Worm (Caenorhabditis elegans): Measurements from ENCODE around the gene cks-1.

cks-1 gene

ce11 chrIV:8481308-8481707, 32.4 kb upstream of the cks-1 start, which contains the start of gene spp-8:
Gene spp-8 (plus strand): TSS chrIV:8481664.
- no peak for TF ChIP-seq ztf-29 (GFP tag; IDR thresholded peaks at IDR 0.05)
- TF ChIP-seq med-1 (GFP tag; optimal IDR thresholded peaks at IDR 0.05; ENCODE audit: insufficient read depth) = no peak
- TF ChIP-seq klf-2 (GFP tag; conservative IDR thresholded peaks at IDR 0.05) = no peak
- no peak for TF ChIP-seq cog-1 (tag; optimal IDR thresholded peaks at IDR 0.05)
- TF ChIP-seq ztf-23 (GFP tag; IDR thresholded peaks at IDR 0.05) = no peak
- no peak for TF ChIP-seq tab-1 (GFP tag; IDR thresholded peaks at IDR 0.05)
- TF ChIP-seq T22C8.4 (GFP tag; IDR thresholded peaks at IDR 0.05) = no peak
- no peak for TF ChIP-seq ref-1 (GFP tag; conservative IDR thresholded peaks at IDR 0.05)
- TF ChIP-seq flt-1 (GFP tag; IDR thresholded peaks at IDR 0.05) = no peak

- no peak for TF ChIP-seq ref-1 (GFP tag; conservative IDR thresholded peaks at IDR 0.05)
- TF ChIP-seq T22C8.4 (GFP tag; IDR thresholded peaks at IDR 0.05) = no peak
- no peak for TF ChIP-seq cog-1 (tag; optimal IDR thresholded peaks at IDR 0.05)
- TF ChIP-seq med-1 (GFP tag; optimal IDR thresholded peaks at IDR 0.05; ENCODE audit: insufficient read depth) = no peak
- TF ChIP-seq klf-2 (GFP tag; conservative IDR thresholded peaks at IDR 0.05) = no peak
- no peak for TF ChIP-seq ztf-29 (GFP tag; IDR thresholded peaks at IDR 0.05)
- no peak for TF ChIP-seq tab-1 (GFP tag; IDR thresholded peaks at IDR 0.05)
- no peak for TF ChIP-seq flt-1 (GFP tag; IDR thresholded peaks at IDR 0.05)
- no peak for TF ChIP-seq ztf-23 (GFP tag; IDR thresholded peaks at IDR 0.05)
These were observed 26.5 kb upstream of the cks-1 start, which contains the start of gene srlf-3 for ce11 chrIV:8487183-8487582. Gene srlf-3 (plus strand): TSS chrIV:8487483.

ce11 chrIV:8488043-8488442, 25.7 kb upstream of the cks-1 start:
- TF ChIP-seq T22C8.4 (GFP tag; IDR thresholded peaks at IDR 0.05) (no peak), cog-1 (tag; optimal IDR thresholded peaks at IDR 0.05) (no peak), klf-2 (GFP tag; conservative IDR thresholded peaks at IDR 0.05) (no peak), ref-1 (GFP tag; conservative IDR thresholded peaks at IDR 0.05) (no peak)

- TF ChIP-seq klf-2 (GFP tag; conservative IDR thresholded peaks at IDR 0.05) = no peak
- TF ChIP-seq ztf-23 (GFP tag; IDR thresholded peaks at IDR 0.05) = no peak
- no peak for TF ChIP-seq med-1 (GFP tag; optimal IDR thresholded peaks at IDR 0.05; ENCODE audit: insufficient read depth)
- no peak for TF ChIP-seq tab-1 (GFP tag; IDR thresholded peaks at IDR 0.05)
- no peak for TF ChIP-seq cog-1 (tag; optimal IDR thresholded peaks at IDR 0.05)
- TF ChIP-seq ztf-29 (GFP tag; IDR thresholded peaks at IDR 0.05) = no peak
- TF ChIP-seq flt-1 (GFP tag; IDR thresholded peaks at IDR 0.05) = no peak
- no peak for TF ChIP-seq ref-1 (GFP tag; conservative IDR thresholded peaks at IDR 0.05)
- no peak for TF ChIP-seq T22C8.4 (GFP tag; IDR thresholded peaks at IDR 0.05)
These were observed 23.8 kb upstream of the cks-1 start, which contains the start of gene srlf-2 for ce11 chrIV:8489915-8490314. Gene srlf-2 (plus strand): TSS chrIV:8490215.

- no peak for TF ChIP-seq flt-1 (GFP tag; IDR thresholded peaks at IDR 0.05)
- TF ChIP-seq klf-2 (GFP tag; conservative IDR thresholded peaks at IDR 0.05) = no peak
- TF ChIP-seq ref-1 (GFP tag; conservative IDR thresholded peaks at IDR 0.05) = no peak
- TF ChIP-seq T22C8.4 (GFP tag; IDR thresholded peaks at IDR 0.05) = no peak
- TF ChIP-seq ztf-23 (GFP tag; IDR thresholded peaks at IDR 0.05) = no peak
- no peak for TF ChIP-seq cog-1 (tag; optimal IDR thresholded peaks at IDR 0.05)
- no peak for TF ChIP-seq tab-1 (GFP tag; IDR thresholded peaks at IDR 0.05)
- TF ChIP-seq med-1 (GFP tag; optimal IDR thresholded peaks at IDR 0.05; ENCODE audit: insufficient read depth) = no peak
- TF ChIP-seq ztf-29 (GFP tag; IDR thresholded peaks at IDR 0.05) = no peak
These were observed 21.5 kb upstream of the cks-1 start, which contains the start of gene sru-7 for ce11 chrIV:8492242-8492641. Gene sru-7 (plus strand): TSS chrIV:8492542.

- TF ChIP-seq flt-1 (GFP tag; IDR thresholded peaks at IDR 0.05) (no peak), T22C8.4 (GFP tag; IDR thresholded peaks at IDR 0.05) (no peak), tab-1 (GFP tag; IDR thresholded peaks at IDR 0.05) (no peak), cog-1 (tag; optimal IDR thresholded peaks at IDR 0.05) (no peak), ztf-29 (GFP tag; IDR thresholded peaks at IDR 0.05) (no peak), med-1 (GFP tag; optimal IDR thresholded peaks at IDR 0.05; ENCODE audit: insufficient read depth) (no peak), ref-1 (GFP tag; conservative IDR thresholded peaks at IDR 0.05) (no peak), klf-2 (GFP tag; conservative IDR thresholded peaks at IDR 0.05) (no peak), ztf-23 (GFP tag; IDR thresholded peaks at IDR 0.05) (no peak)
These were observed 17.5 kb upstream of the cks-1 start, which contains the start of gene C28C12.12 for ce11 chrIV:8496263-8496662. Gene C28C12.12 (minus strand): TSS chrIV:8496363.

- TF ChIP-seq ztf-23 (GFP tag; IDR thresholded peaks at IDR 0.05) = no peak
- TF ChIP-seq flt-1 (GFP tag; IDR thresholded peaks at IDR 0.05) = no peak
- no peak for TF ChIP-seq cog-1 (tag; optimal IDR thresholded peaks at IDR 0.05)
- TF ChIP-seq med-1 (GFP tag; optimal IDR thresholded peaks at IDR 0.05; ENCODE audit: insufficient read depth) = no peak
- no peak for TF ChIP-seq klf-2 (GFP tag; conservative IDR thresholded peaks at IDR 0.05)
- TF ChIP-seq ref-1 (GFP tag; conservative IDR thresholded peaks at IDR 0.05) = no peak
- TF ChIP-seq T22C8.4 (GFP tag; IDR thresholded peaks at IDR 0.05) = no peak
- TF ChIP-seq ztf-29 (GFP tag; IDR thresholded peaks at IDR 0.05) = no peak
- TF ChIP-seq tab-1 (GFP tag; IDR thresholded peaks at IDR 0.05) = no peak
These were observed 14.9 kb upstream of the cks-1 start, which contains the start of the genes acdh-13 and mesp-1 for ce11 chrIV:8498773-8499360. Gene acdh-13 (minus strand): TSS chrIV:8498823. Gene mesp-1 (plus strand): TSS chrIV:8499310.

ce11 chrIV:8499956-8500355, 13.8 kb upstream of the cks-1 start:
- TF ChIP-seq ref-1 (GFP tag; conservative IDR thresholded peaks at IDR 0.05) = no peak
- TF ChIP-seq tab-1 (GFP tag; IDR thresholded peaks at IDR 0.05) = no peak
- no peak for TF ChIP-seq T22C8.4 (GFP tag; IDR thresholded peaks at IDR 0.05)
- no peak for TF ChIP-seq flt-1 (GFP tag; IDR thresholded peaks at IDR 0.05)
- TF ChIP-seq med-1 (GFP tag; optimal IDR thresholded peaks at IDR 0.05; ENCODE audit: insufficient read depth) = no peak
- no peak for TF ChIP-seq ztf-29 (GFP tag; IDR thresholded peaks at IDR 0.05)
- no peak for TF ChIP-seq klf-2 (GFP tag; conservative IDR thresholded peaks at IDR 0.05)
- no peak for TF ChIP-seq cog-1 (tag; optimal IDR thresholded peaks at IDR 0.05)
- TF ChIP-seq ztf-23 (GFP tag; IDR thresholded peaks at IDR 0.05) = no peak

- TF ChIP-seq tab-1 (GFP tag; IDR thresholded peaks at IDR 0.05) = no peak
- no peak for TF ChIP-seq flt-1 (GFP tag; IDR thresholded peaks at IDR 0.05)
- TF ChIP-seq klf-2 (GFP tag; conservative IDR thresholded peaks at IDR 0.05) = no peak
- no peak for TF ChIP-seq cog-1 (tag; optimal IDR thresholded peaks at IDR 0.05)
- no peak for TF ChIP-seq ref-1 (GFP tag; conservative IDR thresholded peaks at IDR 0.05)
- TF ChIP-seq med-1 (GFP tag; optimal IDR thresholded peaks at IDR 0.05; ENCODE audit: insufficient read depth) = no peak
- TF ChIP-seq ztf-23 (GFP tag; IDR thresholded peaks at IDR 0.05) = no peak
- TF ChIP-seq T22C8.4 (GFP tag; IDR thresholded peaks at IDR 0.05) = no peak
- TF ChIP-seq ztf-29 (GFP tag; IDR thresholded peaks at IDR 0.05) = no peak
These were observed 12.3 kb upstream of the cks-1 start, which contains the start of gene C28C12.1 for ce11 chrIV:8501382-8501781. Gene C28C12.1 (plus strand): TSS chrIV:8501682.

Data from whole organism, midembryonic.